Worm (Caenorhabditis elegans) whole organism, mixed stage, embryonic: ENCODE data around the gene Y116A8C.9.

Experiments
- M03D4.4 ChIP-seq: sonication (generic microtip); optimal IDR thresholded peaks from 2 replicates; lab custom pipeline; 2017; ENCODE audit warnings: mild to moderate bottlenecking, missing genetic modification characterization, missing compliant biosample characterization
- ces-1 ChIP-seq: fragments of 150-350 bp; optimal IDR thresholded peaks from 2 replicates; lab custom pipeline; 2014; ENCODE audit warnings: missing biosample characterization, missing genetic modification reagents, missing genetic modification characterization
- elt-1 ChIP-seq: sonication (generic microtip); optimal IDR thresholded peaks from 2 replicates; lab custom pipeline; 2017; ENCODE audit warnings: missing genetic modification characterization, mild to moderate bottlenecking, missing compliant biosample characterization, antibody characterized with exemption, moderate library complexity, borderline replicate concordance; ENCODE audit not compliant: insufficient read depth
- lin-13 ChIP-seq: fragments of 150-350 bp; optimal IDR thresholded peaks from 2 replicates; lab custom pipeline; 2014; ENCODE audit warnings: missing biosample characterization, missing genetic modification characterization
- nhr-2 ChIP-seq: fragments of 150-350 bp; optimal IDR thresholded peaks from 2 replicates; lab custom pipeline; 2014; ENCODE audit warnings: missing biosample characterization, missing genetic modification characterization
- nhr-237 ChIP-seq: fragments of 150-350 bp; optimal IDR thresholded peaks from 2 replicates; lab custom pipeline; 2014; ENCODE audit warnings: missing biosample characterization, missing genetic modification characterization
- nhr-28 ChIP-seq: fragments of 150-350 bp; optimal IDR thresholded peaks from 2 replicates; lab custom pipeline; 2014; ENCODE audit warnings: missing biosample characterization, missing genetic modification characterization
- nhr-76 ChIP-seq: sonication (generic microtip); optimal IDR thresholded peaks from 2 replicates; lab custom pipeline; 2017; ENCODE audit warnings: missing biosample characterization, missing genetic modification characterization
- snpc-4 ChIP-seq: fragments of 150-350 bp; optimal IDR thresholded peaks from 2 replicates; lab custom pipeline; 2014; ENCODE audit warnings: missing biosample characterization, missing genetic modification characterization
- unc-62 ChIP-seq: fragments of 150-350 bp; optimal IDR thresholded peaks from 2 replicates; lab custom pipeline; 2014; ENCODE audit warnings: missing biosample characterization, missing genetic modification reagents, missing genetic modification characterization
- ztf-11 ChIP-seq: fragments of 150-350 bp; optimal IDR thresholded peaks from 2 replicates; lab custom pipeline; 2014; ENCODE audit warnings: missing biosample characterization, missing genetic modification characterization

DNA sequence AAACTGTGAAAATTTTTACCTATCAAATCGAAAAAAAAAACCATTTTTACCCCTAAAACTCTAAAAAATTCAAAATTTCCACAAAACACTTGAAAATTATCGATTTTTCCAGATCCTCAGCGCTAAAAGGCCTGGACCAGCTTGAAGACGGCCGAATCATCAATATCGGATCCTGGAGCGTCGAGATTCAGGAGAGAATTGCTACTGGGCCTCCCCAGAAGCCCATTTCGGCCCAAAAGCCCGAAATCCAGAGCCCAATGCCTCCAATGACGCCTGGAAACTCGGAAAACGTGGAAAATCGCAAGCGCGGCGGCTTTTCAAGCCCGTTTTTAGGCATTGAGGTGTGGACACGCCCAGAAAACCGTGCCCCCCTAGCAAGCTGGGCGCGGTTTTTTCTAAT lies 5.8 kb upstream of the Y116A8C.9 start:
- TF ChIP-seq nhr-28 (tag; lab: Kevin White, UChicago): no peak
- no peak for TF ChIP-seq nhr-237 (tag; lab: Kevin White, UChicago)
- TF ChIP-seq lin-13 (tag; lab: Kevin White, UChicago): no peak
- no peak for TF ChIP-seq nhr-2 (tag; lab: Kevin White, UChicago)
- TF ChIP-seq elt-1 (tag; lab: Kevin White, UChicago): no peak
- no peak for TF ChIP-seq ces-1 (GFP tag; lab: Kevin White, UChicago)
- no peak for TF ChIP-seq snpc-4 (tag; lab: Kevin White, UChicago)
- no peak for TF ChIP-seq ztf-11 (tag; lab: Kevin White, UChicago)
- no peak for TF ChIP-seq nhr-76 (tag; lab: Kevin White, UChicago)
- TF ChIP-seq unc-62 (GFP tag; lab: Kevin White, UChicago): no peak
- TF ChIP-seq M03D4.4: no peak
